Fruit fly (Drosophila melanogaster): ENCODE results near the gene dmGlut.

DNA sequence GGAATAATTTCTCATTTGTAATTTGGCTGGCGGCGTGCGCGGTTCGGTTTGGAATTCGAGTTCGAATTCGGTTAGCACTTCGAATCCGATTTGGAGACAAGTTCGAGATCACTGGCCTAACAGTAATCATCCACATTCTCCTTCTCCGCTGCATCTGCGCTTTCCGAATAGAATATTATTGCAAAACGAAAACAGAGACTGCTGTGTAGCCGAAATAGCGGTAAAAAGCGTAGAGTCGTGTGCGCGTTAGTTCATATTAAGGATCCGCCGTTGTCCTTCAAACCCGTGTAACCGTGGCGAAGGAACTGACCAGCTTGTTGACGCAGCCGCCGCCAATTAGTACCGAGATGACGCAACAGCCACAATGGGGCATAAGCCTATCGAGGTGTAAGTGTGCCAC is at the start of gene dmGlut:
- no peak for TF ChIP-seq CTCF (optimal IDR thresholded peaks at IDR 0.05)
- no peak for TF ChIP-seq CG8478 (optimal IDR thresholded peaks at IDR 0.05)

Measured in S2 (cell line).